Worm (Caenorhabditis elegans) whole organism, young adult: ENCODE data around the gene srh-73.

ENCODE experiments used
- B0261.1 ChIP-seq: sonication (generic microtip); optimal IDR thresholded peaks from 2 replicates; lab custom pipeline; 2016; ENCODE audit warnings: mild to moderate bottlenecking, missing genetic modification characterization, moderate library complexity, missing compliant biosample characterization
- C17E4.6 ChIP-seq: fragments of 200-800 bp; sonication (Bioruptor generic); IDR thresholded peaks from 2 replicates; pipeline ENCODE4 v1.3.6; 2022; ENCODE audit warnings: missing genetic modification reagents, missing genetic modification characterization, missing compliant biosample characterization
- F33H1.4 ChIP-seq: fragments of 200-800 bp; sonication (Bioruptor generic); IDR thresholded peaks from 2 replicates; pipeline ENCODE4 v1.3.6; 2022; ENCODE audit warnings: missing genetic modification reagents, missing genetic modification characterization, missing compliant biosample characterization
- F37B4.10 ChIP-seq: fragments of 200-800 bp; sonication (Bioruptor generic); IDR thresholded peaks from 2 replicates; pipeline ENCODE4 v1.3.6; 2022; ENCODE audit warnings: missing genetic modification characterization, missing compliant biosample characterization
- F57A8.1 ChIP-seq: fragments of 200-800 bp; sonication (Bioruptor generic); optimal IDR thresholded peaks from 2 replicates; lab custom pipeline; 2018; ENCODE audit warnings: mild to moderate bottlenecking, missing genetic modification characterization, moderate library complexity, missing compliant biosample characterization
- K11D2.4 ChIP-seq: fragments of 200-800 bp; sonication (Bioruptor generic); IDR thresholded peaks from 2 replicates; pipeline ENCODE4 v1.3.6; 2022; ENCODE audit warnings: missing genetic modification reagents, missing genetic modification characterization, missing compliant biosample characterization
- Y67H2A.10 ChIP-seq: fragments of 200-800 bp; sonication (Bioruptor generic); conservative IDR thresholded peaks from 2 replicates; pipeline ENCODE4 v1.3.6; 2022; ENCODE audit warnings: missing genetic modification reagents, missing genetic modification characterization, missing compliant biosample characterization
- Y79H2A.3 ChIP-seq: fragments of 200-800 bp; sonication (Bioruptor generic); conservative IDR thresholded peaks from 2 replicates; pipeline ENCODE4 v1.3.6; 2022; ENCODE audit warnings: missing genetic modification reagents, missing genetic modification characterization, missing compliant biosample characterization
- aptf-3 ChIP-seq: fragments of 200-800 bp; sonication (Bioruptor generic); IDR thresholded peaks from 2 replicates; pipeline ENCODE4 v1.3.6; 2022; ENCODE audit warnings: missing genetic modification characterization, missing compliant biosample characterization
- atf-7 ChIP-seq: sonication (generic microtip); optimal IDR thresholded peaks from 2 replicates; lab custom pipeline; 2017; ENCODE audit warnings: mild to moderate bottlenecking, missing genetic modification characterization, missing compliant biosample characterization
- athp-1 ChIP-seq: sonication (generic microtip); optimal IDR thresholded peaks from 2 replicates; lab custom pipeline; 2017; ENCODE audit warnings: mild to moderate bottlenecking, missing genetic modification characterization, missing compliant biosample characterization
- attf-5 ChIP-seq: fragments of 200-800 bp; sonication (Bioruptor generic); optimal IDR thresholded peaks from 2 replicates; lab custom pipeline; 2018; ENCODE audit warnings: mild to moderate bottlenecking, missing genetic modification characterization, missing compliant biosample characterization
- attf-6 ChIP-seq: fragments of 200-800 bp; sonication (Bioruptor generic); IDR thresholded peaks from 2 replicates; pipeline ENCODE4 v1.3.6; 2022; ENCODE audit warnings: missing genetic modification reagents, missing genetic modification characterization, missing compliant biosample characterization
- ccch-3 ChIP-seq: fragments of 200-800 bp; sonication (Bioruptor generic); optimal IDR thresholded peaks from 2 replicates; lab custom pipeline; 2018; ENCODE audit warnings: mild to moderate bottlenecking, missing genetic modification characterization, missing compliant biosample characterization
- ceh-100 ChIP-seq: fragments of 200-800 bp; sonication (Bioruptor generic); IDR thresholded peaks from 2 replicates; pipeline ENCODE4 v1.3.6; 2022; ENCODE audit warnings: missing genetic modification reagents, missing genetic modification characterization, missing compliant biosample characterization
- fkh-3 ChIP-seq: sonication (generic microtip); optimal IDR thresholded peaks from 2 replicates; lab custom pipeline; 2016; ENCODE audit warnings: mild to moderate bottlenecking, missing genetic modification characterization, missing compliant biosample characterization
- hmg-1.2 ChIP-seq: fragments of 200-800 bp; sonication (Bioruptor generic); IDR thresholded peaks from 2 replicates; pipeline ENCODE4 v1.3.6; 2022; ENCODE audit warnings: missing genetic modification reagents, missing genetic modification characterization, missing compliant biosample characterization
- hsf-1 ChIP-seq: fragments of 200-800 bp; sonication (Bioruptor generic); IDR thresholded peaks from 2 replicates; pipeline ENCODE4 v1.3.6; 2022; ENCODE audit warnings: missing genetic modification reagents, missing genetic modification characterization, missing compliant biosample characterization
- lag-1 ChIP-seq: fragments of 200-800 bp; sonication (Bioruptor generic); IDR thresholded peaks from 2 replicates; pipeline ENCODE4 v1.3.6; 2022; ENCODE audit warnings: missing genetic modification reagents, missing genetic modification characterization, missing compliant biosample characterization
- let-607 ChIP-seq, 2 experiments: fragments of 200-800 bp in 1 of 2; sonication (Bioruptor generic) in 1 of 2; sonication (generic microtip) in 1 of 2; optimal IDR thresholded peaks; 2 replicates each; lab custom pipeline; 2016 to 2018; ENCODE audit warnings: mild to moderate bottlenecking in 2 of 2, missing compliant biosample characterization in 2 of 2, missing genetic modification characterization in 2 of 2, moderate library complexity in 2 of 2, missing genotype in 1 of 2
- lsy-27 ChIP-seq: sonication (generic microtip); optimal IDR thresholded peaks from 2 replicates; lab custom pipeline; 2017; ENCODE audit warnings: missing genetic modification characterization, mild to moderate bottlenecking, missing compliant biosample characterization, antibody characterized with exemption, missing genotype, borderline replicate concordance; ENCODE audit not compliant: insufficient read depth
- madf-6 ChIP-seq: fragments of 200-800 bp; sonication (Bioruptor generic); IDR thresholded peaks from 2 replicates; pipeline ENCODE4 v1.3.6; 2022; ENCODE audit warnings: missing genetic modification reagents, missing genetic modification characterization, missing compliant biosample characterization
- mcd-1 ChIP-seq: fragments of 200-800 bp; sonication (Bioruptor generic); IDR thresholded peaks from 2 replicates; pipeline ENCODE4 v1.3.6; 2022; ENCODE audit warnings: missing genetic modification reagents, missing genetic modification characterization, missing compliant biosample characterization
- mel-28 ChIP-seq: sonication (generic microtip); optimal IDR thresholded peaks from 2 replicates; lab custom pipeline; 2016; ENCODE audit warnings: borderline replicate concordance, mild to moderate bottlenecking, missing genetic modification characterization, missing compliant biosample characterization
- mes-4 ChIP-seq: sonication (generic microtip); optimal IDR thresholded peaks from 2 replicates; lab custom pipeline; 2016; ENCODE audit warnings: missing genotype, missing genetic modification characterization, missing compliant biosample characterization
- nfya-1 ChIP-seq: sonication (generic microtip); optimal IDR thresholded peaks from 2 replicates; lab custom pipeline; 2017; ENCODE audit warnings: antibody characterized with exemption, missing compliant biosample characterization, missing genetic modification characterization, borderline replicate concordance; ENCODE audit not compliant: insufficient read depth
- nhr-120 ChIP-seq: fragments of 200-800 bp; sonication (Bioruptor generic); IDR thresholded peaks from 2 replicates; pipeline ENCODE4 v1.3.6; 2022; ENCODE audit warnings: missing genetic modification characterization, missing compliant biosample characterization
- nhr-80 ChIP-seq: sonication (generic microtip); optimal IDR thresholded peaks from 2 replicates; lab custom pipeline; 2016; ENCODE audit warnings: missing genetic modification characterization, missing compliant biosample characterization
- rec-8 ChIP-seq, 2 experiments: sonication (generic microtip); optimal IDR thresholded peaks; 2 replicates each; lab custom pipeline; 2016; ENCODE audit warnings: mild to moderate bottlenecking in 2 of 2, missing genetic modification characterization in 2 of 2, missing genetic modification reagents in 2 of 2, missing genotype in 2 of 2, missing biosample characterization in 1 of 2, missing compliant biosample characterization in 1 of 2, moderate library complexity in 1 of 2
- snpc-4 ChIP-seq, 5 experiments: fragments of 150-350 bp in 1 of 5; sonication (generic microtip) in 4 of 5; optimal IDR thresholded peaks; 2 replicates each; lab custom pipeline; 2014 to 2018; ENCODE audit warnings: missing genetic modification characterization in 5 of 5, missing biosample characterization in 3 of 5, antibody characterized with exemption in 2 of 5, mild to moderate bottlenecking in 2 of 5, missing compliant biosample characterization in 2 of 5, missing genotype in 2 of 5, moderate library complexity in 2 of 5, missing genetic modification reagents in 1 of 5
- zfh-2 ChIP-seq: fragments of 200-800 bp; sonication (Bioruptor generic); conservative IDR thresholded peaks from 2 replicates; pipeline ENCODE4 v1.3.6; 2022; ENCODE audit warnings: missing genetic modification reagents, missing genetic modification characterization, missing compliant biosample characterization
- zim-3 ChIP-seq: sonication (generic microtip); optimal IDR thresholded peaks from 2 replicates; lab custom pipeline; 2017; ENCODE audit warnings: mild to moderate bottlenecking, missing genetic modification characterization, moderate library complexity, missing compliant biosample characterization
- ztf-22 ChIP-seq: fragments of 200-800 bp; sonication (Bioruptor generic); optimal IDR thresholded peaks from 2 replicates; lab custom pipeline; 2018; ENCODE audit warnings: mild to moderate bottlenecking, missing genetic modification characterization, moderate library complexity, missing compliant biosample characterization
- ztf-26 ChIP-seq: sonication (generic microtip); optimal IDR thresholded peaks from 2 replicates; lab custom pipeline; 2017; ENCODE audit warnings: missing genetic modification characterization, missing compliant biosample characterization

The srh-73 gene

DNA sequence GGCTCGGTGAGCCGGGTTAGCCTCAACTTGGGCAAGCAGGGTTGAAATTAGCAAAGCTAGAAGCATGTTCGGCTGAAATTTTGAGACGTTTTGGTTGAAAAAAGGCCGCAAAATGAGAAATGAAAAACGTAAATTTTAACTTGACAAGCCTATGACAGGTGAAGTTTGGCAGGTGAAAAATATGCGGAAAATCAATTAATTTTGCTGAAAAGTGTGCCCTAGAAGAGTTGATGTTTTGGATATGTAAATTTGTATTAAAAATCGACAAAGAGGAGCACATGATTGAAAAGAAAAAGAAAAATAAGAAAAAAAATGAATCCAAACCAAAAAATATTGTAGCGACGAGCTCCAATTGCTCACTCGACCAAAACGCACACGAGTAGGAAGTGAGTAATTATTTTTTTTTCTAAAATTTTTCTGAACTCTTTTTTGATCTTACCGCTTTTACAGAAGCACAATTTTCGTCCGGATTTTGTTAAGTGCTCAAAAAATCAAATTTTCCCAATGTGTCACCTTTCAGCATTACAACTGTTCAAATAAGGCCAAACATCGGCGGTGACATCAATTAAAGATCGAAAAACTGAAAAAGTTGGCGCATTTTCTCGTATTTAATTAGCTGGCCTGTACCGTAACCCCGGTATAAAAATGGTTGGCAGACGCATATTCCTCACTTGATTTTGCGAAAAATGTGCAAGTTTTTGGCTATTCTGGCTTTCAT is 40.7 kb upstream of the srh-73 start, which contains the start of the genes F15A4.5 and phat-8:
Gene F15A4.5 (minus strand): TSS at position 101 of the 718 bp plus-strand sequence.
Gene phat-8 (plus strand): TSS at position 668 of the 718 bp plus-strand sequence.
- no peak for TF ChIP-seq hsf-1
- TF ChIP-seq mcd-1 = no peak
- TF ChIP-seq nhr-120 (GFP tag; lab: Robert Waterston, UW) = no peak

DNA sequence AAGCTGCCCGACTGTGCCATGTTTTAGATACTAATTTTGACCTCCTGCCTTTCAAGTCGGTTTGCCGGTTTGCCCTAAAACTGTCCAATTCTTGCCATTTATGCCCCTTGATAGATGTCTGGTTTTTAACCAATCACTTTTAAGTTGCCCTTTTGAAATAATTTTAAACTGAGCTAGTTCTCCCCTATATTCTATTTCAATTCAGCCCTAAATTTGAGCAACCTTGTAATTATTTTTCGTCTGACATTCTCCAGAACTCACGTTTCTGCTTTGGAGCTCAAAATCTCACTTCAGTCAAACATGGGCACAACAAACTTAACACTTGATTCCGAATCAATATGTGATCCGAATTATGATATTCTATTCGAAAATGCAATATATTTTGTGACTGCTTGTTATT is 38.6 kb upstream of the srh-73 start, which contains the start of gene srg-17:
Gene srg-17 (plus strand): TSS at position 301 of the 400 bp plus-strand sequence.
- no peak for TF ChIP-seq nfya-1 (tag; lab: Kevin White, UChicago)
- no peak for TF ChIP-seq athp-1
- TF ChIP-seq hmg-1.2 (GFP tag; lab: Robert Waterston, UW) = no peak
- TF ChIP-seq F37B4.10 = no peak
- no peak for TF ChIP-seq C17E4.6 (GFP tag; lab: Robert Waterston, UW)
- no peak for TF ChIP-seq attf-6 (GFP tag; lab: Robert Waterston, UW)
- no peak for TF ChIP-seq K11D2.4
- TF ChIP-seq F33H1.4 (GFP tag; lab: Robert Waterston, UW) = no peak
- TF ChIP-seq ceh-100 = no peak
- TF ChIP-seq ccch-3 (GFP tag; lab: Kevin White, UChicago) = no peak
- no peak for TF ChIP-seq lsy-27 (tag; lab: Kevin White, UChicago)
- no peak for TF ChIP-seq ztf-26 (tag; lab: Kevin White, UChicago)

DNA sequence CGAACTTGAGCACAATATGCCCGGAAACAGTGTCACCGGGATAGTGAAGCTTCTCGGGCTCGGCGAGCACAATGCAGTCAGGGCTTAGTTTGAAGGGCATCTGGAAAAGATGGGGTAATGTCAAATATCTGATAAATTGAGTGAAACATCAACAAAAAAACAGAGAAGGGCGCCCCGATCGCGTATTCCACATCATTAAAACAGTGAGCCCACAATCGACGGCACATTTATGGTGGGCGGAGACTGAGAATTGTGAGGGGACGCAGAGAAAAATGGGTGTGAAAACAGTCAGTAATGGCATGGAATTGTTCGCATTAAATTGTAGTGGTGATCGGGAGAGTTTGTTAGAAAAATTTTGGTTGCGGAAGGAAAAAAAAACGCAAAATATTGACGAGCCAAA is 31.2 kb upstream of the srh-73 start, which contains the start of gene arrd-9:
Gene arrd-9 (minus strand): TSS at position 101 of the 400 bp plus-strand sequence.
- TF ChIP-seq zfh-2 (GFP tag; lab: Robert Waterston, UW) = no peak

DNA sequence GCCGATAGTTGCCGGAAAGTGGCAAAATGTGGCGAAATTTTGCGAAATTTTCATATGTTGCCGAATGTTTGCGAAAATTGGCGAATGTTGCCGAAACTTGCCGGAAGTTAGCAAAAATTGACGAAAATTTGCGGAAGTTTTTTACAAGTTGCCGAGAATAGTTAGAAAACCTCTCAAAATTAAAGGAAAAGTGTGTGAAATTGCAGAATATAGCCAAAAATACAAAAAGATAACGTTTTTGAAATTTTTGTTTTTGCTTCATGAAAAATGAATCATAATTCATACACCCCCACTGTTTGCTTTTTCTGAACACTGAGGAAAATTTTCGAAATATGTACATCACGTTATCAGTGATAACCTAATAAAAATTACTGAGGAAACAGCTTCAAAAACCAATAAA is 30.3 kb upstream of the srh-73 start:
- no peak for TF ChIP-seq fkh-3 (tag; lab: Kevin White, UChicago)
- no peak for TF ChIP-seq attf-5 (GFP tag; lab: Kevin White, UChicago)
- TF ChIP-seq zim-3 = no peak
- no peak for TF ChIP-seq ztf-22 (GFP tag; lab: Kevin White, UChicago)
- no peak for TF ChIP-seq F57A8.1
- no peak for TF ChIP-seq snpc-4 (GFP tag; optimal IDR thresholded peaks at IDR 0.05; lab: Kevin White, UChicago)
- TF ChIP-seq snpc-4 (tag; optimal IDR thresholded peaks at IDR 0.05; lab: Kevin White, UChicago) = no peak
- TF ChIP-seq lag-1 = no peak
- TF ChIP-seq rec-8 (tag; optimal IDR thresholded peaks at IDR 0.05; lab: Kevin White, UChicago) = no peak
- TF ChIP-seq Y67H2A.10 (GFP tag; lab: Robert Waterston, UW) = no peak
- TF ChIP-seq let-607 (tag; optimal IDR thresholded peaks at IDR 0.05; lab: Kevin White, UChicago) = no peak
- TF ChIP-seq mes-4 (tag; lab: Kevin White, UChicago) = no peak
- no peak for TF ChIP-seq B0261.1 (tag; lab: Kevin White, UChicago)
- no peak for TF ChIP-seq Y79H2A.3
- TF ChIP-seq aptf-3 (GFP tag; lab: Robert Waterston, UW) = no peak
- TF ChIP-seq madf-6 (GFP tag; lab: Robert Waterston, UW) = no peak
- TF ChIP-seq nhr-80 = no peak
- no peak for TF ChIP-seq mel-28
- TF ChIP-seq atf-7 = no peak
- TF ChIP-seq, all 124 proteins: peak for 0
